Worm (Caenorhabditis elegans) whole organism, dauer: ENCODE measurements around the gene gst-2.

Experiments
- unc-62 ChIP-seq: sonication (generic microtip); optimal IDR thresholded peaks from 2 replicates; lab custom pipeline; 2017; ENCODE audit warnings: missing biosample characterization, missing genetic modification reagents, missing genetic modification characterization

gst-2 gene

DNA sequence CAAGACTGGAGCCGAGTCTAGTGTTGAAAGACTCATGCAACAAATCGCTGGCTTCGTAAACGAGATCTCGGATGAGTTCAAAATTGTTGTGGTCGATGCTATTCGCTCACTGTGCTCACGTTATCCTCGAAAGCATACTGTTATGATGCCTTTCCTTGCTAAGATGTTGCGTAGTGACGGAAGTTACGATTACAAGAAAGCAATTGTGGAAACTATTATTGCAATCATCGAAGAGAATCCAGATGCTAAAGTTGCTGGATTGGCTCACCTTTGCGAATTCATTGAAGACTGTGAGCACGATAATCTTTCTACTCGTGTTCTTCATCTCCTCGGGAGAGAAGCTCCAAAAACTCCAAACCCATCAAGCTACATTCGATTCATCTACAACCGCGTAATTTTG lies 11.6 kb upstream of the gst-2 start:
- TF ChIP-seq unc-62 (GFP tag; lab: Kevin White, UChicago) = no peak

- no peak for TF ChIP-seq unc-62 (GFP tag; lab: Kevin White, UChicago)
Observed at ce11 chrIV:10151439-10151997, 9.7 kb upstream of the gst-2 start, which contains the start of gene copg-1. Gene copg-1, plus strand, starts transcription at chrIV:10151947.

- no peak for TF ChIP-seq unc-62 (GFP tag; lab: Kevin White, UChicago)
Observed at ce11 chrIV:10150552-10151004, 8.7 kb upstream of the gst-2 start, which contains the start of gene tsp-12. Gene tsp-12, minus strand, starts transcription at chrIV:10150602.

DNA sequence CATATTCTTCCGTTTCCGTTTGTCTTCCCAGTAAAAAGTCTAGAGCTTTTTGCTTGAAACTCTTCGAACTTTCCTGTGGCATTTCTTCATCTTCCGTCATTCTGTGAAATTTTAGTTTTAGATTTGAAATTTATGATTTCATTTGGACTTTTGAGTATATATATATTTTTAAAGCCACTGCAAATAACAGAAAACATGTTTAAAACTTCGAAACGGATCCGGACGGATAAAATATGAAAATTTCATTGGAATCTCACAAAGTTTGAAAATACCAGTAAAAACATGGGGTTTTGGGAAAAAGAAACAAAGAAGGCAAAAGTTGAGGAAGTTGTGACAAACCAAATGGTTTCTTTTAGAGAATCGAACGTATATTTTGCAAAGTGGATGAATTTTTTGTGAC lies 7.1 kb upstream of the gst-2 start, which contains the start of gene pigs-1:
Gene pigs-1, minus strand, starts transcription at position 101 of the 400 bp plus-strand sequence.
- no peak for TF ChIP-seq unc-62 (GFP tag; lab: Kevin White, UChicago)

- TF ChIP-seq unc-62 (GFP tag; lab: Kevin White, UChicago) = no peak
Observed at ce11 chrIV:10146885-10147284, 5.0 kb upstream of the gst-2 start, which contains the start of gene T14G10.8. Gene T14G10.8, minus strand, starts transcription at chrIV:10146985.

DNA sequence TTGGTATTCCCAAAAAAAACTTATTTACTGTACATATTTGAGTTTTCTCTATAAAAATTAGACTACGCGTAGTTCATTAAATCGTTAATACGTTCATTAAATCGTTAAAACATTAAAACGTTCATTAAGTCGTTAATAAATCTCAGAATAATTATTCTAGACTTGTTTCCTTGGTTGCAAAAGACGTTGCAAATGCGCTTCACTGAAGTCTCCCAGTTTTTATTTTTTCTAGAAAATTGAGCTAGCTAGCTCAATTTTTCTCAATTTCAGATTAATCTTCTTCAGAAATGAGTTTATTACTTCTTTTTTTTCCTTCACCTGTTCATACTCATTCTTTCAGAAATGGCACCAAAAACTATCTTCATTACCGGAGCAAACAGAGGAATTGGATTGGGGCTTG lies 3.0 kb upstream of the gst-2 start:
- no peak for TF ChIP-seq unc-62 (GFP tag; lab: Kevin White, UChicago)

ce11 chrIV:10144487-10144886 lies 2.6 kb upstream of the gst-2 start:
- TF ChIP-seq unc-62 (GFP tag; lab: Kevin White, UChicago) = no peak

DNA sequence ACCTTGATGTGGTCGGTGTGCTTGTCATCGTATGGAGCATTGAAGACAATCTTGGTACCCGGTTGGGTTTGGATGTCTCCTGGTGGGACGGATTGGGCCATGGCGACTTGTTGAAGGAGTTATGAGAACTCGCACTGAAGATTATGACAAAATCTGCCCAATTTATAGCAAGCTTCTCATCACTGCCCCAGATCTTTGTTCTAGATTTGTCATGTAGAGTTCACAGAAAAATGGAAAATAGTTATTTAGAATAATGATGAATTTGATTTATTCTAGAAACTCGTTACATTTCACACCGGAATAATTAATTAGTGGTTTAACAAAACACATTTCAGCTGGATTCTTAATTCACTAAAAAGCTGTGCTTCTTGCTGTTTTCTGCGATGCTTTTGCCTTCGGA lies 1.8 kb upstream of the gst-2 start, which contains the start of gene msp-38:
Gene msp-38, minus strand, starts transcription at position 101 of the 400 bp plus-strand sequence.
- TF ChIP-seq unc-62 (GFP tag; lab: Kevin White, UChicago) = no peak

DNA sequence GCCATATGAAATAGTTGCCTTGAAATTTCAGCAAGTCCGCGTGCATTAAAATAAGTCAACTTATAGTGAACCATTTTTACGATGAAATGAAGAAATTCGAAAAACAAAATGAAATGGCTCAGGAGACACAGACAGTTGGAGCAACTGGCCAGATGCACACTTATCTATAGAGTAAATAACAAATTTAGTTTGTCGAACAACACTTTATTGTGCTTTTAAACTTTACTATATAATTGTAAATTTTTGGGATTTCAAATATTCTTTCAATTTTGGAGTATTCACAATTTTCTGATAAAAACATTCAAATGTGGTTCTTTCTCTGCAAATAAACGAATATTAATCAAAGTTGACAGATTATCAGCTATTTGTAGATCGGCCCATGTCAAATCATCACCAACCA lies 1.7 kb downstream of the gst-2 start, which contains the start of gene gst-3:
Gene gst-3, minus strand, starts transcription at position 101 of the 400 bp plus-strand sequence.
- no peak for TF ChIP-seq unc-62 (GFP tag; lab: Kevin White, UChicago)

DNA sequence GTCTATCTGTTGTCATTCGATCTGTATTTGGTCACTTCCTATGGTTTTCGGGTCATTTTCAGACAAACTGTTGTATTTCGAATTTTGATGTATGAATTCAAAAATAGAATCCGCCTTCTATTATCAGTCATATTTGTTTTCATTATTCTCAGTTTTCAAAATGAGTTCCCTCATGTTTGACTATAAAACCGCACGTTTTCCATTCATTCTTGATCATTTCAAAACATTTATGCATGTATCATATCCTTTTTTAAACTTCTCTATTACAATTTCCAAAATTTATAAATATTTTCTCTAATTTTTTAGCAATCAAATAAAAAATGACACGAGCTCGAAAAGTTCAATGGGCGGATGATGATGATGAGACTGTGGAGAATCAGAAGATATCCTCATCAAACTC lies 4.1 kb downstream of the gst-2 start, which contains the start of gene K08F4.12:
Gene K08F4.12, plus strand, starts transcription at position 301 of the 400 bp plus-strand sequence.
- no peak for TF ChIP-seq unc-62 (GFP tag; lab: Kevin White, UChicago)

- TF ChIP-seq unc-62 (GFP tag; lab: Kevin White, UChicago) = no peak
Observed at ce11 chrIV:10135817-10136216, 6.0 kb downstream of the gst-2 start, which contains the start of gene K08F4.5. Gene K08F4.5, minus strand, starts transcription at chrIV:10135917.

- no peak for TF ChIP-seq unc-62 (GFP tag; lab: Kevin White, UChicago)
Observed at ce11 chrIV:10129957-10130356, 11.9 kb downstream of the gst-2 start, which contains the start of gene glt-3. Gene glt-3, plus strand, starts transcription at chrIV:10130257.

ce11 chrIV:10128906-10129386 lies 12.9 kb downstream of the gst-2 start, which contains the start of the genes gtbp-1 and K08F4.3:
Gene gtbp-1, minus strand, starts transcription at chrIV:10128956.
Gene K08F4.3, plus strand, starts transcription at chrIV:10129257.
- TF ChIP-seq unc-62 (GFP tag; lab: Kevin White, UChicago) = no peak

DNA sequence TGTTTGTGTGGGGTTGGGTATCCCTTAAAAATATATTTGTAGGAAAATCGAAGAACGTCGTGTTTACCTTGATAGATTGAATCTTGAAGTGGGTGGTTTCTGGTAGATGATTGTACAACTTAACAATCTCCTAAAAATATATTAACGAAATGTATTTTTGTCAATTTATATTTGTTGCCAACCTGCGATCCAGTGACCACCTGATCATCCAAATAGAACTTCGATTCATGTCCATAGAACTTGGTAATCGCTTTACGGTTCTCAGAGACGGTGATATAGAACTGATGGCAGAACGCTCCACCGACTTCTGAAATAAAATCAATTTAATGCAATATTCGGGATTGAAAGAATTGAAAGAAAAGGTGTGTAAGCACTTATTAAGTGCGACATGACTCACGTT lies 13.4 kb downstream of the gst-2 start:
- TF ChIP-seq unc-62 (GFP tag; lab: Kevin White, UChicago) = no peak

DNA sequence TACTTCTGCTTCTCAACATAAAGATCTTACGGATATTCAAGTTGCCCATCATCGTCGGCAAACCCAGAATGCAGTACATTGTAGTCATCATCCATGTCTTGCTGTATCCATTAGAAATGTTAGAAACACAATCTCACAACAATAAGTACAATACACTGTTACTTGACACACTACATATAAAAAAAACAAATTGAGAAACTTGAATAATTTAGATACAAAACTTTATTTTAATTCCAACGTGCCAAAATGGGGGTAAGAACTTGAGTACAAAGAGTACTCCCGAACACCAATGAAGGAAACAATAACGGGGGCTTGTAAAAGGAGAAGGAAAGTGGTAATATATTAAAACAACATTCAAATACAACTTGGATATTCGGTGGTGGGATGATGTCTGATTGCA lies 15.3 kb downstream of the gst-2 start, which contains the start of gene ctf-18:
Gene ctf-18, minus strand, starts transcription at position 101 of the 400 bp plus-strand sequence.
- no peak for TF ChIP-seq unc-62 (GFP tag; lab: Kevin White, UChicago)

ce11 chrIV:10122205-10122604 lies 19.7 kb downstream of the gst-2 start, which contains the start of gene irld-21:
Gene irld-21, minus strand, starts transcription at chrIV:10122305.
- no peak for TF ChIP-seq unc-62 (GFP tag; lab: Kevin White, UChicago)
